Fruit fly (Drosophila melanogaster) whole organism: ENCODE measurements around the gene cad.

Experiments
- CG8478 ChIP-seq: fragments of >200 bp; optimal IDR thresholded peaks from 2 replicates; lab custom pipeline; 2018; ENCODE audit warnings: inconsistent platforms
- Dll ChIP-seq: fragments of >200 bp; optimal IDR thresholded peaks from 2 replicates; lab custom pipeline; 2017
- EcR ChIP-seq, 2 experiments: fragments of >200 bp; optimal IDR thresholded peaks; 2 replicates each; lab custom pipeline; 2017; ENCODE audit warnings: missing biosample characterization in 2 of 2, missing genetic modification characterization in 2 of 2, missing genetic modification reagents in 2 of 2
- pan ChIP-seq: fragments of >200 bp; optimal IDR thresholded peaks from 2 replicates; lab custom pipeline; 2017
- psq ChIP-seq: fragments of >200 bp; optimal IDR thresholded peaks from 2 replicates; lab custom pipeline; 2017
- usp ChIP-seq: fragments of >200 bp; optimal IDR thresholded peaks from 2 replicates; lab custom pipeline; 2017; ENCODE audit warnings: missing biosample characterization, missing genetic modification characterization, mixed read lengths

- TF ChIP-seq psq (no peak), Dll (lab: Kevin White, UChicago) (no peak), pan (no peak), CG8478 (no peak), usp (GFP tag; lab: Kevin White, UChicago) (no peak), EcR (GFP tag; optimal IDR thresholded peaks at IDR 0.05; lab: Kevin White, UChicago) (no peak)
Measured at dm6 chr2L:20818432-20818831, 47.9 kb downstream of the cad start, which contains the start of gene CheB38a.
